Worm (Caenorhabditis elegans) whole organism, L4 larva: ENCODE results near the gene Y73C8C.3.

ENCODE experiments used
- aly-2 ChIP-seq: sonication (generic microtip); optimal IDR thresholded peaks from 2 replicates; lab custom pipeline; 2018; ENCODE audit warnings: missing biosample characterization, missing genetic modification characterization
- ces-1 ChIP-seq: fragments of 150-350 bp; sonication (generic microtip); optimal IDR thresholded peaks from 4 replicates; lab custom pipeline; 2014; ENCODE audit warnings: missing biosample characterization, missing genetic modification reagents, missing genetic modification characterization

DNA sequence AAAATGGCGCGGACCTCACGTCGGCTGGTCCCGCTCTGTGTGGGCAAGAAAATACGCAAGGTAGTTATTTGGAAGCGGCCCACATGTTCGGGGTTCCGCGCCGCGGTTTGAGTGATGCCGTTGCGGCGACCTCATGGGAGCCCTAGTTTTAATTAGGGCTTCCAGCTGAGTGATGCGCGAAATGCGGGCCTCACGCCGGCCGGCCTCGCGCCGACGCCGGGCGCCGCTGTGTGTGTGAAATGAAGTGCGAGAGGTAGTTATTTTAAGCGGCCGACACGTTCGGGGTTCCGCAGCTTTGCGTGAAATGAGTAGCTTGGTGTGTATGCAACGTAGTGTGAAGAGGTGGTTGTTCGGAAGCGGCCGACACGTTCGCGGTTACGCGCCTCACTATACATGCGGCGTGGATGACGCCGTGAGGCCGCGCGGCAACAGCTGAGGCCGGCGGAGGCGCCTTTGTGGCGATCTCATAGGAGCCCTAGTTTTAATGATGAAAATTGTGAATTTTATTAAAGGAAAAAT lies 34.9 kb downstream of the Y73C8C.3 start:
- TF ChIP-seq ces-1 (GFP tag; lab: Kevin White, UChicago) (no peak), aly-2 (tag; lab: Kevin White, UChicago) (no peak)
